Fruit fly (Drosophila melanogaster) S2 (cell line): ENCODE measurements around the gene CG6225.

Experiments used
- CG8478 ChIP-seq: fragments of >200 bp; optimal IDR thresholded peaks from 2 replicates; lab custom pipeline; 2018
- CTCF ChIP-seq, 2 experiments: fragments of >200 bp; optimal IDR thresholded peaks; 2 replicates each; lab custom pipeline; 2018

- TF ChIP-seq CTCF (optimal IDR thresholded peaks at IDR 0.05; lab: Kevin White, UChicago) = no peak
- TF ChIP-seq CG8478 (lab: Kevin White, UChicago) = no peak
These were observed 11.9 kb downstream of the CG6225 start for dm6 chr3R:12666206-12666834.
